Worm (Caenorhabditis elegans) whole organism, mixed stage, embryonic: ENCODE results near the gene C50H2.13.

ENCODE experiments used
- nhr-237 ChIP-seq: fragments of 150-350 bp; optimal IDR thresholded peaks from 2 replicates; lab custom pipeline; 2014; ENCODE audit warnings: missing biosample characterization, missing genetic modification characterization
- nhr-28 ChIP-seq: fragments of 150-350 bp; optimal IDR thresholded peaks from 2 replicates; lab custom pipeline; 2014; ENCODE audit warnings: missing biosample characterization, missing genetic modification characterization
- unc-62 ChIP-seq: fragments of 150-350 bp; optimal IDR thresholded peaks from 2 replicates; lab custom pipeline; 2014; ENCODE audit warnings: missing biosample characterization, missing genetic modification reagents, missing genetic modification characterization
- zip-8 ChIP-seq: fragments of 150-350 bp; optimal IDR thresholded peaks from 2 replicates; lab custom pipeline; 2014; ENCODE audit warnings: missing biosample characterization, missing genetic modification characterization

ce11 chrV:9889629-9890028 lies 36.7 kb upstream of the C50H2.13 start, which contains the start of gene fshr-1:
- TF ChIP-seq nhr-28 (tag; lab: Kevin White, UChicago) (no peak), unc-62 (GFP tag; lab: Kevin White, UChicago) (no peak), zip-8 (tag; lab: Kevin White, UChicago) (no peak), nhr-237 (tag; lab: Kevin White, UChicago) (no peak)
